Fruit fly (Drosophila melanogaster) whole organism, embryonic: ENCODE results near the gene CG17660.
A peak's percentile ranks its signal among the peaks of the same experiment; 100 is the strongest.

Source experiments
- ATbp ChIP-seq: fragments of 200-800 bp; sonication (Bioruptor generic); optimal IDR thresholded peaks from 2 replicates; lab custom pipeline; 2017; ENCODE audit warnings: missing biosample characterization, mild to moderate bottlenecking, missing genetic modification characterization, missing genetic modification reagents
- Ada2b ChIP-seq: fragments of 200-800 bp; sonication (Bioruptor generic); IDR thresholded peaks from 2 replicates; pipeline ENCODE4 v1.3.6; 2022; ENCODE audit warnings: missing biosample characterization, missing genetic modification characterization
- Awh ChIP-seq: fragments of 200-800 bp; sonication (Bioruptor generic); IDR thresholded peaks from 2 replicates; pipeline ENCODE4, ENCODE4 v1.3.6; 2022; ENCODE audit warnings: missing biosample characterization, missing genetic modification characterization
- Bteb2 ChIP-seq: fragments of 200-800 bp; sonication (Bioruptor generic); optimal IDR thresholded peaks from 2 replicates; lab custom pipeline; 2016; ENCODE audit warnings: missing biosample characterization, missing genetic modification characterization
- CG10274 ChIP-seq: fragments of 200-800 bp; sonication (Bioruptor generic); optimal IDR thresholded peaks from 3 replicates; lab custom pipeline; 2017; ENCODE audit warnings: missing biosample characterization, mild to moderate bottlenecking, missing genetic modification characterization
- CG10654 ChIP-seq: fragments of 200-800 bp; sonication (Bioruptor generic); optimal IDR thresholded peaks from 2 replicates; lab custom pipeline; 2016; ENCODE audit warnings: missing biosample characterization, missing genetic modification characterization
- CG10979 ChIP-seq: fragments of 200-800 bp; sonication (Bioruptor generic); optimal IDR thresholded peaks from 2 replicates; lab custom pipeline; 2018; ENCODE audit warnings: missing biosample characterization, mild to moderate bottlenecking, missing genetic modification characterization, moderate library complexity
- CG11247 ChIP-seq: fragments of 200-800 bp; sonication (Bioruptor generic); IDR thresholded peaks from 2 replicates; pipeline ENCODE4 v1.3.6; 2022; ENCODE audit warnings: missing biosample characterization, missing genetic modification characterization
- CG12769 ChIP-seq: fragments of 200-800 bp; sonication (Bioruptor generic); optimal IDR thresholded peaks from 2 replicates; lab custom pipeline; 2019; ENCODE audit warnings: missing biosample characterization, mild to moderate bottlenecking, missing genetic modification characterization, moderate library complexity
- CG12942 ChIP-seq: fragments of 200-800 bp; sonication (Bioruptor generic); optimal IDR thresholded peaks from 3 replicates; lab custom pipeline; 2016; ENCODE audit warnings: missing biosample characterization, missing genetic modification characterization
- CG13624 ChIP-seq: fragments of 200-800 bp; sonication (Bioruptor generic); optimal IDR thresholded peaks from 2 replicates; lab custom pipeline; 2016; ENCODE audit warnings: missing biosample characterization, missing genetic modification characterization
- CG13775 ChIP-seq: fragments of 200-800 bp; sonication (Bioruptor generic); optimal IDR thresholded peaks from 3 replicates; lab custom pipeline; 2017; ENCODE audit warnings: missing biosample characterization, mild to moderate bottlenecking, missing genetic modification characterization
- CG13894 ChIP-seq: fragments of 200-800 bp; sonication (Bioruptor generic); optimal IDR thresholded peaks from 3 replicates; lab custom pipeline; 2018; ENCODE audit warnings: missing biosample characterization, mild to moderate bottlenecking, missing genetic modification characterization, moderate library complexity
- CG14014 ChIP-seq: fragments of 200-800 bp; sonication (Bioruptor generic); IDR thresholded peaks from 2 replicates; pipeline ENCODE4 v1.3.6; 2022; ENCODE audit warnings: missing biosample characterization, missing genetic modification characterization
- CG1603 ChIP-seq: fragments of 200-800 bp; sonication (Bioruptor generic); optimal IDR thresholded peaks from 2 replicates; lab custom pipeline; 2019; ENCODE audit warnings: missing biosample characterization, mild to moderate bottlenecking, missing genetic modification characterization, moderate library complexity
- CG16779 ChIP-seq: fragments of 200-800 bp; sonication (Bioruptor generic); IDR thresholded peaks from 2 replicates; pipeline ENCODE4 v1.3.6; 2022; ENCODE audit warnings: missing biosample characterization, missing genetic modification characterization
- CG17328 ChIP-seq: fragments of 200-800 bp; sonication (Bioruptor generic); IDR thresholded peaks from 2 replicates; pipeline ENCODE4 v1.3.6; 2022; ENCODE audit warnings: missing biosample characterization, missing genetic modification characterization
- CG18011 ChIP-seq: fragments of 200-800 bp; sonication (Bioruptor generic); optimal IDR thresholded peaks from 2 replicates; lab custom pipeline; 2017; ENCODE audit warnings: missing biosample characterization, missing genetic modification characterization, mild to moderate bottlenecking, moderate library complexity, missing genotype
- CG2678 ChIP-seq: fragments of 200-800 bp; sonication (Bioruptor generic); optimal IDR thresholded peaks from 3 replicates; lab custom pipeline; 2019; ENCODE audit warnings: missing biosample characterization, mild to moderate bottlenecking, missing genetic modification characterization, moderate library complexity
- CG3838 ChIP-seq: fragments of 200-800 bp; sonication (Bioruptor generic); optimal IDR thresholded peaks from 3 replicates; lab custom pipeline; 2016; ENCODE audit warnings: missing biosample characterization, missing genetic modification characterization
- CG4360 ChIP-seq: fragments of 200-800 bp; sonication (Bioruptor generic); IDR thresholded peaks from 2 replicates; pipeline ENCODE4 v1.3.6; 2022; ENCODE audit warnings: missing biosample characterization, missing genetic modification characterization
- CG6854 ChIP-seq: fragments of 200-800 bp; sonication (Bioruptor generic); optimal IDR thresholded peaks from 3 replicates; lab custom pipeline; 2017; ENCODE audit warnings: missing biosample characterization, mild to moderate bottlenecking, missing genetic modification characterization
- CG7357 ChIP-seq: fragments of 200-800 bp; sonication (Bioruptor generic); IDR thresholded peaks from 3 replicates; pipeline ENCODE4 v1.3.6; 2022; ENCODE audit warnings: missing biosample characterization, missing genetic modification characterization
- CG7372 ChIP-seq: fragments of 200-800 bp; sonication (Bioruptor generic); IDR thresholded peaks from 2 replicates; pipeline ENCODE4 v1.3.6; 2022; ENCODE audit warnings: missing biosample characterization, missing genetic modification characterization
- CG7745 ChIP-seq: fragments of 200-800 bp; sonication (Bioruptor generic); optimal IDR thresholded peaks from 2 replicates; lab custom pipeline; 2018; ENCODE audit warnings: missing biosample characterization, mild to moderate bottlenecking, missing genetic modification characterization, moderate library complexity
- CG8388 ChIP-seq: fragments of 200-800 bp; sonication (Bioruptor generic); optimal IDR thresholded peaks from 2 replicates; lab custom pipeline; 2019; ENCODE audit warnings: missing biosample characterization, mild to moderate bottlenecking, missing genetic modification characterization, moderate library complexity
- Dfd ChIP-seq, 2 experiments: fragments of >200 bp; optimal IDR thresholded peaks; 2 replicates each; lab custom pipeline; 2017; ENCODE audit warnings: missing biosample characterization in 2 of 2, missing genetic modification characterization in 2 of 2
- Eip74EF ChIP-seq, 2 experiments: fragments of 200-800 bp in 1 of 2; fragments of >200 bp in 1 of 2; sonication (Bioruptor generic) in 1 of 2; optimal IDR thresholded peaks; 2 replicates each; lab custom pipeline; 2017 to 2019; ENCODE audit warnings: missing biosample characterization in 2 of 2, missing genetic modification characterization in 2 of 2, mild to moderate bottlenecking in 1 of 2, moderate library complexity in 1 of 2
- GATAe ChIP-seq: fragments of 200-800 bp; sonication (Bioruptor generic); conservative IDR thresholded peaks from 2 replicates; pipeline ENCODE4 v1.3.6; 2022; ENCODE audit warnings: missing biosample characterization, missing genetic modification characterization
- Gsc ChIP-seq: fragments of 200-800 bp; sonication (Bioruptor generic); IDR thresholded peaks from 2 replicates; pipeline ENCODE4 v1.3.6; 2022; ENCODE audit warnings: missing biosample characterization, missing genetic modification characterization
- MTF-1 ChIP-seq: fragments of 200-800 bp; sonication (Bioruptor generic); optimal IDR thresholded peaks from 2 replicates; lab custom pipeline; 2018; ENCODE audit warnings: missing biosample characterization, mild to moderate bottlenecking, missing genetic modification characterization, borderline replicate concordance
- Med ChIP-seq: fragments of 200-800 bp; sonication (Bioruptor generic); peaks from one replicate; lab custom pipeline; 2016; ENCODE audit warnings: missing biosample characterization, missing genetic modification characterization, mild to moderate bottlenecking, inconsistent platforms, moderate library complexity
- Sry-β ChIP-seq: fragments of 200-800 bp; sonication (Bioruptor generic); optimal IDR thresholded peaks from 2 replicates; lab custom pipeline; 2018; ENCODE audit warnings: missing biosample characterization, mild to moderate bottlenecking, missing genetic modification characterization, moderate library complexity
- cad ChIP-seq: fragments of >200 bp; optimal IDR thresholded peaks from 2 replicates; lab custom pipeline; 2017; ENCODE audit warnings: missing biosample characterization, missing genetic modification characterization
- dm ChIP-seq: fragments of 200-800 bp; sonication (Bioruptor generic); optimal IDR thresholded peaks from 3 replicates; lab custom pipeline; 2016; ENCODE audit warnings: missing biosample characterization, missing genetic modification characterization
- fd102C ChIP-seq: fragments of 200-800 bp; sonication (Bioruptor generic); optimal IDR thresholded peaks from 2 replicates; lab custom pipeline; 2018; ENCODE audit warnings: missing biosample characterization, mild to moderate bottlenecking, missing genetic modification characterization, moderate library complexity
- gem ChIP-seq: fragments of 200-800 bp; sonication (Bioruptor generic); optimal IDR thresholded peaks from 2 replicates; lab custom pipeline; 2019; ENCODE audit warnings: missing biosample characterization, mild to moderate bottlenecking, missing genetic modification characterization, moderate library complexity
- gro ChIP-seq: fragments of 200-800 bp; sonication (Bioruptor generic); optimal IDR thresholded peaks from 2 replicates; lab custom pipeline; 2016; ENCODE audit warnings: missing biosample characterization, missing genetic modification characterization
- lab ChIP-seq: fragments of 200-800 bp; sonication (Bioruptor generic); optimal IDR thresholded peaks from 3 replicates; lab custom pipeline; 2017; ENCODE audit warnings: missing biosample characterization, missing genetic modification characterization, mild to moderate bottlenecking, moderate library complexity, missing genetic modification reagents
- pita ChIP-seq: fragments of 200-800 bp; sonication (Bioruptor generic); optimal IDR thresholded peaks from 2 replicates; lab custom pipeline; 2017; ENCODE audit warnings: missing biosample characterization, mild to moderate bottlenecking, missing genetic modification characterization
- prd ChIP-seq, 3 experiments: fragments of >200 bp in 2 of 3; fragments of 200-800 bp in 1 of 3; sonication (Bioruptor generic) in 1 of 3; optimal IDR thresholded peaks in 2 of 3; IDR thresholded peaks in 1 of 3; 2 replicates in 2 of 3; 3 replicates in 1 of 3; pipeline versions ENCODE4 v1.3.6 to Lab custom; 2017 to 2022; ENCODE audit warnings: missing biosample characterization in 1 of 3, missing genetic modification characterization in 1 of 3
- repo ChIP-seq: fragments of 200-800 bp; sonication (Bioruptor generic); optimal IDR thresholded peaks from 2 replicates; lab custom pipeline; 2016; ENCODE audit warnings: missing biosample characterization, missing genetic modification characterization
- rib ChIP-seq: fragments of 200-800 bp; sonication (Bioruptor generic); IDR thresholded peaks from 2 replicates; pipeline ENCODE4 v1.3.6; 2022; ENCODE audit warnings: missing biosample characterization, missing genetic modification characterization
- scrt ChIP-seq: fragments of 200-800 bp; sonication (Bioruptor generic); optimal IDR thresholded peaks from 2 replicates; lab custom pipeline; 2018; ENCODE audit warnings: missing biosample characterization, mild to moderate bottlenecking, missing genetic modification characterization, moderate library complexity
- sima ChIP-seq: fragments of 200-800 bp; sonication (Bioruptor generic); optimal IDR thresholded peaks from 2 replicates; lab custom pipeline; 2016; ENCODE audit warnings: missing biosample characterization, missing genetic modification characterization
- slp2 ChIP-seq: fragments of 200-800 bp; sonication (Bioruptor generic); optimal IDR thresholded peaks from 2 replicates; lab custom pipeline; 2016; ENCODE audit warnings: missing biosample characterization, missing genetic modification characterization
- sqz ChIP-seq: fragments of 200-800 bp; sonication (Bioruptor generic); optimal IDR thresholded peaks from 3 replicates; lab custom pipeline; 2018; ENCODE audit warnings: missing biosample characterization, mild to moderate bottlenecking, missing genetic modification characterization
- vvl ChIP-seq: fragments of 200-800 bp; sonication (Bioruptor generic); IDR thresholded peaks from 2 replicates; pipeline ENCODE4 v1.3.6; 2022; ENCODE audit warnings: missing biosample characterization, missing genetic modification characterization

CG17660 gene

dm6 chr2L:1723135-1723936, 13.1 kb upstream of the CG17660 start (continued):
- TF ChIP-seq Med = peak; percentile 74
- TF ChIP-seq CG7745 (tag; lab: Kevin White, UChicago) = no peak
- TF ChIP-seq CG12769 (tag; lab: Kevin White, UChicago) = peak; percentile 90
- TF ChIP-seq ATbp (GFP tag; lab: Kevin White, UChicago) = no peak
- TF ChIP-seq Ada2b (GFP tag; lab: Robert Waterston, UW) = no peak
- peak; percentile 99 for TF ChIP-seq CG10274
- TF ChIP-seq pita = no peak
- TF ChIP-seq Sry-β (GFP tag; lab: Kevin White, UChicago) = no peak
- no peak for TF ChIP-seq Bteb2 (GFP tag; lab: Kevin White, UChicago)
- peak in 1 of 2 experiments; percentile 53 for TF ChIP-seq Eip74EF (GFP tag; optimal IDR thresholded peaks at IDR 0.05; lab: Kevin White, UChicago)
- TF ChIP-seq CG10654 = no peak
- peak; percentile 49 for TF ChIP-seq CG2678
- no peak for TF ChIP-seq CG16779
- no peak for TF ChIP-seq sima (GFP tag; lab: Kevin White, UChicago)
- TF ChIP-seq sqz (GFP tag; lab: Kevin White, UChicago) = no peak
- peak; percentile 55 for TF ChIP-seq CG13624 (GFP tag; lab: Kevin White, UChicago)
- TF ChIP-seq Dfd (GFP tag; optimal IDR thresholded peaks at IDR 0.05; lab: Kevin White, UChicago) = no peak
- no peak for TF ChIP-seq cad (GFP tag; lab: Kevin White, UChicago)
- TF ChIP-seq CG12942 = no peak
- no peak for TF ChIP-seq MTF-1 (GFP tag; lab: Kevin White, UChicago)
- TF ChIP-seq CG4360 (GFP tag; lab: Robert Waterston, UW) = peak; percentile 66
- peak; percentile 20 for TF ChIP-seq slp2 (GFP tag; lab: Kevin White, UChicago)
- TF ChIP-seq CG7357 (GFP tag; lab: Robert Waterston, UW) = no peak
- TF ChIP-seq CG11247 (GFP tag; lab: Robert Waterston, UW) = no peak
- no peak for TF ChIP-seq scrt
- no peak for TF ChIP-seq repo (GFP tag; lab: Kevin White, UChicago)
- TF ChIP-seq rib = no peak
- TF ChIP-seq Gsc = no peak
- no peak for TF ChIP-seq CG18011 (GFP tag; lab: Kevin White, UChicago)
- peak; percentile 2 for TF ChIP-seq CG13775 (GFP tag; lab: Kevin White, UChicago)
- TF ChIP-seq vvl = no peak
- peak; percentile 20 for TF ChIP-seq lab (GFP tag; lab: Kevin White, UChicago)
- TF ChIP-seq gem = peak; percentile 49
- TF ChIP-seq Awh (GFP tag; lab: Robert Waterston, UW) = 0 out of 2 replicates have a peak, but pooled peaks have one; percentile 5
- 0 out of 2 replicates have a peak, but pooled peaks have one; percentile 28 for TF ChIP-seq GATAe (GFP tag; lab: Robert Waterston, UW)
- TF ChIP-seq CG7372 = no peak
- peak; percentile 22 for TF ChIP-seq CG10979 (tag; lab: Kevin White, UChicago)
- TF ChIP-seq prd (optimal IDR thresholded peaks at IDR 0.05; lab: Kevin White, UChicago) = no peak
- TF ChIP-seq prd (GFP tag; IDR thresholded peaks at IDR 0.05; lab: Robert Waterston, UW) = no peak
- no peak for TF ChIP-seq CG3838
- no peak for TF ChIP-seq fd102C (GFP tag; lab: Kevin White, UChicago)
- no peak for TF ChIP-seq CG8388 (GFP tag; lab: Kevin White, UChicago)
- peak; percentile 19; the same call in 1 of the 2 replicates for TF ChIP-seq CG14014
- TF ChIP-seq CG6854 (GFP tag; lab: Kevin White, UChicago) = no peak
- TF ChIP-seq CG13894 (tag; lab: Kevin White, UChicago) = peak; percentile 49
- no peak for TF ChIP-seq CG17328 (GFP tag; lab: Robert Waterston, UW)
- TF ChIP-seq CG1603 (tag; lab: Kevin White, UChicago) = peak; percentile 36
- TF ChIP-seq gro = no peak
- TF ChIP-seq dm (GFP tag; lab: Kevin White, UChicago) = peak; percentile 6
